Fruit fly (Drosophila melanogaster): ENCODE data around the gene CG3558.
A peak's percentile ranks its signal among the peaks of the same experiment; 100 is the strongest.

Gene CG3558

DNA sequence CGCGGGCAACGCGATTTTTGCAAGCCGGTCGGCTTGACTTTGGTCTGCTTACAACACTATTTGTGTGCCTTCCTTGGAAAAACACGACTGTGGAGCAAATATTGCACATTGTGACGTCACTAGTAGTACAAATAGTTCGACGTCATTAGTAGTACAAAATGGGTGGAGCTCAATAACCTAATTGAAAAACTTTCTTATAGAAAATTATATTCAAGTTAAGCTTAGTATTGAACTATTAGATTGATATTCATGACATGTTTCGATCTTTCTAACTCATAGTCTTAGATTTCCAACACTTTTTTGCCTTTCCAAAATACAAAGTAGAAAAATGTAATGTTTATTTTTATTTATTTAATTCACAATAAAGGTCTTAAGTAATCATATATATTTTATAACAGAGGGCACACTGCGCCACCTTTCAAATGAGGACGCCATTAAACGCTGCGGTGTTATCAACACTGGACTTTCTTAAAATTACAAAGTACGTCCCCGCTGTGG lies 20.2 kb upstream of the CG3558 start, which contains the start of the genes Rrp1 and gammaTub23C (continued):
- peak; percentile 68 for TF ChIP-seq seq (GFP tag; IDR thresholded peaks at IDR 0.05)
- TF ChIP-seq E2f2 (GFP tag; IDR thresholded peaks at IDR 0.05): peak; percentile 68
- peak; percentile 69 for TF ChIP-seq CG12071 (GFP tag; optimal IDR thresholded peaks at IDR 0.05)
- TF ChIP-seq CG13296 (GFP tag; optimal IDR thresholded peaks at IDR 0.05): peak; percentile 88
- TF ChIP-seq HLH54F (GFP tag; optimal IDR thresholded peaks at IDR 0.05): peak; percentile 81
- peak; percentile 81 for TF ChIP-seq Asciz (GFP tag; optimal IDR thresholded peaks at IDR 0.05)
- peak; percentile 90 for TF ChIP-seq trem (tag; optimal IDR thresholded peaks at IDR 0.05)
- TF ChIP-seq abd-A (tag; optimal IDR thresholded peaks at IDR 0.05): no peak
- TF ChIP-seq Fer1 (GFP tag; optimal IDR thresholded peaks at IDR 0.05): peak; percentile 90
- no peak for TF ChIP-seq z (GFP tag; IDR thresholded peaks at IDR 0.05)
- TF ChIP-seq sqz (GFP tag; optimal IDR thresholded peaks at IDR 0.05): no peak
- peak; percentile 66 for TF ChIP-seq kah (GFP tag; optimal IDR thresholded peaks at IDR 0.05)
- peak; percentile 88 for TF ChIP-seq CG18764 (GFP tag; optimal IDR thresholded peaks at IDR 0.05)
- peak; percentile 56 for TF ChIP-seq CG1792 (GFP tag; optimal IDR thresholded peaks at IDR 0.05)
- TF ChIP-seq odd (GFP tag; optimal IDR thresholded peaks at IDR 0.05): peak; percentile 85
- peak; percentile 93 for TF ChIP-seq Oli (tag; optimal IDR thresholded peaks at IDR 0.05)
- TF ChIP-seq CG8290 (GFP tag; optimal IDR thresholded peaks at IDR 0.05): peak; percentile 82
- TF ChIP-seq CG8290 (tag; optimal IDR thresholded peaks at IDR 0.05): peak in 1 of 2 experiments; percentile 60
- peak; percentile 87 for TF ChIP-seq CG4404 (GFP tag; IDR thresholded peaks at IDR 0.05)
- TF ChIP-seq wor (GFP tag; IDR thresholded peaks at IDR 0.05): peak; percentile 74
- peak; percentile 84 for TF ChIP-seq Nf-YC (tag; optimal IDR thresholded peaks at IDR 0.05)
- TF ChIP-seq ewg (GFP tag; optimal IDR thresholded peaks at IDR 0.05): peak; percentile 85
- peak; percentile 68 for TF ChIP-seq CG7928 (GFP tag; optimal IDR thresholded peaks at IDR 0.05)
- peak; percentile 49 to 78 for TF ChIP-seq tll (GFP tag; optimal IDR thresholded peaks at IDR 0.05)
- peak; percentile 74 for TF ChIP-seq pum (GFP tag; optimal IDR thresholded peaks at IDR 0.05)
- peak; percentile 76 for TF ChIP-seq CG10274 (GFP tag; optimal IDR thresholded peaks at IDR 0.05)
- peak; percentile 91 for TF ChIP-seq CG11504 (tag; optimal IDR thresholded peaks at IDR 0.05)
- peak; percentile 80 to 81 for TF ChIP-seq Pdp1 (GFP tag; optimal IDR thresholded peaks at IDR 0.05)
- peak; percentile 79 for TF ChIP-seq cwo (GFP tag; optimal IDR thresholded peaks at IDR 0.05)
- peak; percentile 67 for TF ChIP-seq Bteb2 (GFP tag; optimal IDR thresholded peaks at IDR 0.05)
- peak; percentile 72 for TF ChIP-seq mam (GFP tag; optimal IDR thresholded peaks at IDR 0.05)
- TF ChIP-seq gce (GFP tag; IDR thresholded peaks at IDR 0.05): 0 out of 3 replicates have a peak, but pooled peaks have one; percentile 36
- TF ChIP-seq CG12769 (tag; optimal IDR thresholded peaks at IDR 0.05): no peak
- TF ChIP-seq CG18476 (GFP tag; optimal IDR thresholded peaks at IDR 0.05): peak; percentile 87
- TF ChIP-seq gem (tag; optimal IDR thresholded peaks at IDR 0.05): peak; percentile 95
- TF ChIP-seq CG16813 (GFP tag; IDR thresholded peaks at IDR 0.05; ENCODE audit: partially characterized antibody): no peak
- peak; percentile 88 for TF ChIP-seq PHDP (tag; optimal IDR thresholded peaks at IDR 0.05)
- TF ChIP-seq CG12104 (GFP tag; optimal IDR thresholded peaks at IDR 0.05): peak; percentile 93
- no peak for TF ChIP-seq sd (tag; optimal IDR thresholded peaks at IDR 0.05)
- TF ChIP-seq sug (tag; optimal IDR thresholded peaks at IDR 0.05): peak; percentile 91
- TF ChIP-seq crc (GFP tag; optimal IDR thresholded peaks at IDR 0.05): no peak
- peak; percentile 46 for TF ChIP-seq fd64A (GFP tag; optimal IDR thresholded peaks at IDR 0.05)
- peak; percentile 78 for TF ChIP-seq CHES-1-like (GFP tag; optimal IDR thresholded peaks at IDR 0.05)
- TF ChIP-seq bcd (GFP tag; optimal IDR thresholded peaks at IDR 0.05): peak; percentile 93
- no peak for TF ChIP-seq pita (GFP tag; optimal IDR thresholded peaks at IDR 0.05)
- peak; percentile 90 for TF ChIP-seq CG15269 (tag; optimal IDR thresholded peaks at IDR 0.05)
- TF ChIP-seq otp (GFP tag; IDR thresholded peaks at IDR 0.05): peak; percentile 46; the same call in 1 of the 3 replicates
- peak; percentile 44; the same call in 1 of the 3 replicates for TF ChIP-seq ken (GFP tag; IDR thresholded peaks at IDR 0.05)
- peak; percentile 50; the same call in 1 of the 2 replicates for TF ChIP-seq GATAe (GFP tag; conservative IDR thresholded peaks at IDR 0.05)
- peak; percentile 48 for TF ChIP-seq CG12744 (GFP tag; optimal IDR thresholded peaks at IDR 0.05)
